Worm (Caenorhabditis elegans) whole organism, young adult: ENCODE data around the gene glrx-3.
A peak's percentile ranks its signal among the peaks of the same experiment; 100 is the strongest.

Experiments used
- B0261.1 ChIP-seq: sonication (generic microtip); optimal IDR thresholded peaks from 2 replicates; lab custom pipeline; 2016; ENCODE audit warnings: mild to moderate bottlenecking, missing genetic modification characterization, moderate library complexity, missing compliant biosample characterization
- B0336.3 ChIP-seq: fragments of 200-800 bp; sonication (Bioruptor generic); IDR thresholded peaks from 2 replicates; pipeline ENCODE4 v1.3.6; 2022; ENCODE audit warnings: missing genetic modification characterization, missing compliant biosample characterization
- C06A6.2 ChIP-seq: fragments of 200-800 bp; sonication (Bioruptor generic); conservative IDR thresholded peaks from 2 replicates; pipeline ENCODE4 v1.3.6; 2022; ENCODE audit warnings: missing genetic modification characterization, missing compliant biosample characterization
- F37B4.10 ChIP-seq: fragments of 200-800 bp; sonication (Bioruptor generic); IDR thresholded peaks from 2 replicates; pipeline ENCODE4 v1.3.6; 2022; ENCODE audit warnings: missing genetic modification characterization, missing compliant biosample characterization
- F39B2.1 ChIP-seq: fragments of 200-800 bp; sonication (Bioruptor generic); IDR thresholded peaks from 2 replicates; pipeline ENCODE4 v1.3.6; 2022; ENCODE audit warnings: missing genetic modification reagents, missing genetic modification characterization, missing compliant biosample characterization
- F49E8.2 ChIP-seq: sonication (generic microtip); optimal IDR thresholded peaks from 3 replicates; lab custom pipeline; 2017; ENCODE audit warnings: missing genetic modification characterization, mild to moderate bottlenecking, missing compliant biosample characterization, antibody characterized with exemption, moderate library complexity; ENCODE audit not compliant: insufficient read depth
- F52B5.7 ChIP-seq: sonication (generic microtip); optimal IDR thresholded peaks from 2 replicates; lab custom pipeline; 2016; ENCODE audit warnings: mild to moderate bottlenecking, missing genetic modification characterization, missing compliant biosample characterization
- Y95B8A.8 ChIP-seq: fragments of 200-800 bp; sonication (Bioruptor generic); IDR thresholded peaks from 2 replicates; pipeline ENCODE4 v1.3.6; 2022; ENCODE audit warnings: missing genetic modification reagents, missing genetic modification characterization, missing compliant biosample characterization
- aptf-3 ChIP-seq: fragments of 200-800 bp; sonication (Bioruptor generic); IDR thresholded peaks from 2 replicates; pipeline ENCODE4 v1.3.6; 2022; ENCODE audit warnings: missing genetic modification characterization, missing compliant biosample characterization
- attf-6 ChIP-seq: fragments of 200-800 bp; sonication (Bioruptor generic); IDR thresholded peaks from 2 replicates; pipeline ENCODE4 v1.3.6; 2022; ENCODE audit warnings: missing genetic modification reagents, missing genetic modification characterization, missing compliant biosample characterization
- bed-1 ChIP-seq: fragments of 200-800 bp; sonication (Bioruptor generic); IDR thresholded peaks from 2 replicates; pipeline ENCODE4 v1.3.6; 2022; ENCODE audit warnings: missing genetic modification reagents, missing genetic modification characterization, missing compliant biosample characterization
- bed-2 ChIP-seq: fragments of 200-800 bp; sonication (Bioruptor generic); IDR thresholded peaks from 2 replicates; pipeline ENCODE4 v1.3.6; 2022; ENCODE audit warnings: missing genetic modification reagents, missing genetic modification characterization, missing compliant biosample characterization
- chd-7 ChIP-seq: sonication (generic microtip); optimal IDR thresholded peaks from 2 replicates; lab custom pipeline; 2016; ENCODE audit warnings: mild to moderate bottlenecking, missing genetic modification characterization, moderate library complexity, missing compliant biosample characterization
- die-1 ChIP-seq: sonication (generic microtip); optimal IDR thresholded peaks from 2 replicates; lab custom pipeline; 2016; ENCODE audit warnings: missing genotype, mild to moderate bottlenecking, missing genetic modification characterization, missing compliant biosample characterization
- dpff-1 ChIP-seq: sonication (generic microtip); optimal IDR thresholded peaks from 2 replicates; lab custom pipeline; 2017; ENCODE audit warnings: mild to moderate bottlenecking, missing genetic modification characterization, missing compliant biosample characterization
- dpl-1 ChIP-seq: fragments of 150-350 bp; optimal IDR thresholded peaks from 2 replicates; lab custom pipeline; 2014; ENCODE audit warnings: missing biosample characterization, missing genetic modification reagents, missing genetic modification characterization
- egl-44 ChIP-seq: fragments of 200-800 bp; sonication (Bioruptor generic); IDR thresholded peaks from 2 replicates; pipeline ENCODE4 v1.3.6; 2022; ENCODE audit warnings: missing genetic modification reagents, missing genetic modification characterization, missing compliant biosample characterization
- egrh-3 ChIP-seq: fragments of 200-800 bp; sonication (Bioruptor generic); IDR thresholded peaks from 2 replicates; pipeline ENCODE4 v1.3.6; 2022; ENCODE audit warnings: missing genetic modification reagents, missing genetic modification characterization, missing compliant biosample characterization
- ekl-4 ChIP-seq: fragments of 200-800 bp; sonication (Bioruptor generic); IDR thresholded peaks from 2 replicates; pipeline ENCODE4 v1.3.6; 2022; ENCODE audit warnings: missing genetic modification reagents, missing genetic modification characterization, missing compliant biosample characterization
- hrde-1 ChIP-seq: sonication (generic microtip); optimal IDR thresholded peaks from 2 replicates; lab custom pipeline; 2016; ENCODE audit warnings: missing genetic modification characterization, mild to moderate bottlenecking, missing compliant biosample characterization, moderate library complexity, missing genotype, missing genetic modification reagents, borderline replicate concordance
- lag-1 ChIP-seq: fragments of 200-800 bp; sonication (Bioruptor generic); IDR thresholded peaks from 2 replicates; pipeline ENCODE4 v1.3.6; 2022; ENCODE audit warnings: missing genetic modification reagents, missing genetic modification characterization, missing compliant biosample characterization
- lin-40 ChIP-seq: sonication (generic microtip); optimal IDR thresholded peaks from 2 replicates; lab custom pipeline; 2016; ENCODE audit warnings: missing genetic modification characterization, mild to moderate bottlenecking, missing compliant biosample characterization, missing genotype, missing genetic modification reagents
- lin-54 ChIP-seq: fragments of 200-800 bp; sonication (Bioruptor generic); optimal IDR thresholded peaks from 2 replicates; lab custom pipeline; 2018; ENCODE audit warnings: mild to moderate bottlenecking, missing genetic modification characterization, missing compliant biosample characterization
- lsy-27 ChIP-seq: sonication (generic microtip); optimal IDR thresholded peaks from 2 replicates; lab custom pipeline; 2017; ENCODE audit warnings: missing genetic modification characterization, mild to moderate bottlenecking, missing compliant biosample characterization, antibody characterized with exemption, missing genotype, borderline replicate concordance; ENCODE audit not compliant: insufficient read depth
- madf-6 ChIP-seq: fragments of 200-800 bp; sonication (Bioruptor generic); IDR thresholded peaks from 2 replicates; pipeline ENCODE4 v1.3.6; 2022; ENCODE audit warnings: missing genetic modification reagents, missing genetic modification characterization, missing compliant biosample characterization
- mcd-1 ChIP-seq: fragments of 200-800 bp; sonication (Bioruptor generic); IDR thresholded peaks from 2 replicates; pipeline ENCODE4 v1.3.6; 2022; ENCODE audit warnings: missing genetic modification reagents, missing genetic modification characterization, missing compliant biosample characterization
- mes-4 ChIP-seq: sonication (generic microtip); optimal IDR thresholded peaks from 2 replicates; lab custom pipeline; 2016; ENCODE audit warnings: missing genotype, missing genetic modification characterization, missing compliant biosample characterization
- nhr-120 ChIP-seq: fragments of 200-800 bp; sonication (Bioruptor generic); IDR thresholded peaks from 2 replicates; pipeline ENCODE4 v1.3.6; 2022; ENCODE audit warnings: missing genetic modification characterization, missing compliant biosample characterization
- pbrm-1 ChIP-seq: fragments of 200-800 bp; sonication (Bioruptor generic); IDR thresholded peaks from 2 replicates; pipeline ENCODE4 v1.3.6; 2022; ENCODE audit warnings: missing genetic modification reagents, missing genetic modification characterization, missing compliant biosample characterization
- repo-1 ChIP-seq: sonication (generic microtip); optimal IDR thresholded peaks from 2 replicates; lab custom pipeline; 2017; ENCODE audit warnings: mild to moderate bottlenecking, missing genetic modification characterization, missing compliant biosample characterization
- sea-2 ChIP-seq: fragments of 200-800 bp; sonication (Bioruptor generic); IDR thresholded peaks from 2 replicates; pipeline ENCODE4 v1.3.6; 2022; ENCODE audit warnings: missing genetic modification characterization, missing compliant biosample characterization
- snpc-1.1 ChIP-seq: sonication (generic microtip); optimal IDR thresholded peaks from 2 replicates; lab custom pipeline; 2017; ENCODE audit warnings: missing genetic modification characterization, mild to moderate bottlenecking, missing compliant biosample characterization, antibody characterized with exemption, moderate library complexity, missing genotype, missing genetic modification reagents; ENCODE audit not compliant: insufficient read depth
- snpc-4 ChIP-seq, 5 experiments: fragments of 150-350 bp in 1 of 5; sonication (generic microtip) in 4 of 5; optimal IDR thresholded peaks; 2 replicates each; lab custom pipeline; 2014 to 2018; ENCODE audit warnings: missing genetic modification characterization in 5 of 5, missing biosample characterization in 3 of 5, antibody characterized with exemption in 2 of 5, mild to moderate bottlenecking in 2 of 5, missing compliant biosample characterization in 2 of 5, missing genotype in 2 of 5, moderate library complexity in 2 of 5, missing genetic modification reagents in 1 of 5
- unc-62 ChIP-seq: fragments of 150-350 bp; optimal IDR thresholded peaks from 2 replicates; lab custom pipeline; 2014; ENCODE audit warnings: missing biosample characterization, missing genetic modification reagents, missing genetic modification characterization
- zfh-2 ChIP-seq: fragments of 200-800 bp; sonication (Bioruptor generic); conservative IDR thresholded peaks from 2 replicates; pipeline ENCODE4 v1.3.6; 2022; ENCODE audit warnings: missing genetic modification reagents, missing genetic modification characterization, missing compliant biosample characterization
- ztf-18 ChIP-seq: sonication (generic microtip); optimal IDR thresholded peaks from 2 replicates; lab custom pipeline; 2016; ENCODE audit warnings: missing genotype, mild to moderate bottlenecking, missing genetic modification characterization, missing compliant biosample characterization
- ztf-22 ChIP-seq: fragments of 200-800 bp; sonication (Bioruptor generic); optimal IDR thresholded peaks from 2 replicates; lab custom pipeline; 2018; ENCODE audit warnings: mild to moderate bottlenecking, missing genetic modification characterization, moderate library complexity, missing compliant biosample characterization
- ztf-25 ChIP-seq: fragments of 200-800 bp; sonication (Bioruptor generic); IDR thresholded peaks from 2 replicates; pipeline ENCODE4 v1.3.6; 2022; ENCODE audit warnings: missing genetic modification reagents, missing genetic modification characterization, missing compliant biosample characterization
- ztf-26 ChIP-seq: sonication (generic microtip); optimal IDR thresholded peaks from 2 replicates; lab custom pipeline; 2017; ENCODE audit warnings: missing genetic modification characterization, missing compliant biosample characterization

glrx-3 gene

ce11 chrV:4341208-4341607 lies at the start of gene glrx-3:
glrx-3 (minus strand) TSS chrV:4341308.
- no peak for TF ChIP-seq egl-44 (GFP tag; lab: Robert Waterston, UW)
- TF ChIP-seq madf-6 (GFP tag; lab: Robert Waterston, UW) = 0 out of 2 replicates have a peak, but pooled peaks have one; percentile 26
- no peak for TF ChIP-seq lin-40 (tag; lab: Kevin White, UChicago)
- peak; percentile 33 for TF ChIP-seq F52B5.7 (tag; lab: Kevin White, UChicago)
- no peak for TF ChIP-seq repo-1
- no peak for TF ChIP-seq dpl-1
- TF ChIP-seq lag-1 (GFP tag; lab: Robert Waterston, UW) = no peak
- no peak for TF ChIP-seq mes-4
- TF ChIP-seq C06A6.2 = no peak
- TF ChIP-seq snpc-4 (GFP tag; optimal IDR thresholded peaks at IDR 0.05; lab: Kevin White, UChicago) = no peak
- no peak for TF ChIP-seq snpc-4 (tag; optimal IDR thresholded peaks at IDR 0.05; lab: Kevin White, UChicago)
- TF ChIP-seq ekl-4 (GFP tag; lab: Robert Waterston, UW) = no peak
- TF ChIP-seq ztf-26 (tag; lab: Kevin White, UChicago) = no peak
- TF ChIP-seq mcd-1 (GFP tag; lab: Robert Waterston, UW) = peak; percentile 17; the same call in 1 of the 2 replicates
- no peak for TF ChIP-seq dpff-1 (tag; lab: Kevin White, UChicago)
- TF ChIP-seq ztf-22 (GFP tag; lab: Kevin White, UChicago) = no peak
- TF ChIP-seq, all 124 proteins: peak for 3

ce11 chrV:4387916-4388315 lies 46.8 kb upstream of the glrx-3 start:
- TF ChIP-seq madf-6 (GFP tag; lab: Robert Waterston, UW) (no peak), snpc-4 (GFP tag; optimal IDR thresholded peaks at IDR 0.05; lab: Kevin White, UChicago) (no peak), snpc-4 (tag; optimal IDR thresholded peaks at IDR 0.05; lab: Kevin White, UChicago) (no peak), mes-4 (no peak), snpc-1.1 (tag; lab: Kevin White, UChicago) (no peak), ztf-18 (tag; lab: Kevin White, UChicago) (no peak), B0336.3 (GFP tag; lab: Robert Waterston, UW) (no peak), nhr-120 (no peak), chd-7 (tag; lab: Kevin White, UChicago) (no peak), lsy-27 (no peak), lin-54 (no peak), egrh-3 (GFP tag; lab: Robert Waterston, UW) (no peak), aptf-3 (no peak), ztf-26 (tag; lab: Kevin White, UChicago) (no peak), F37B4.10 (GFP tag; lab: Robert Waterston, UW) (no peak), B0261.1 (no peak), hrde-1 (tag; lab: Kevin White, UChicago) (no peak), unc-62 (GFP tag; lab: Kevin White, UChicago) (no peak), ztf-25 (GFP tag; lab: Robert Waterston, UW) (no peak)

- TF ChIP-seq attf-6 = no peak
- TF ChIP-seq zfh-2 (GFP tag; lab: Robert Waterston, UW) = no peak
- no peak for TF ChIP-seq die-1 (tag; lab: Kevin White, UChicago)
- TF ChIP-seq lag-1 (GFP tag; lab: Robert Waterston, UW) = no peak
- TF ChIP-seq F49E8.2 = no peak
- TF ChIP-seq repo-1 = no peak
- TF ChIP-seq Y95B8A.8 = no peak
- no peak for TF ChIP-seq bed-2 (GFP tag; lab: Robert Waterston, UW)
- no peak for TF ChIP-seq nhr-120
- TF ChIP-seq F39B2.1 (GFP tag; lab: Robert Waterston, UW) = no peak
- no peak for TF ChIP-seq pbrm-1 (GFP tag; lab: Robert Waterston, UW)
- no peak for TF ChIP-seq sea-2 (GFP tag; lab: Robert Waterston, UW)
- TF ChIP-seq bed-1 (GFP tag; lab: Robert Waterston, UW) = no peak
These were observed 46.3 kb upstream of the glrx-3 start, which contains the start of gene F13A2.9 for ce11 chrV:4387402-4387801. F13A2.9 (minus strand) TSS chrV:4387502.
